Worm (Caenorhabditis elegans): Measurements from ENCODE around the gene gldi-2.

The gldi-2 gene

DNA sequence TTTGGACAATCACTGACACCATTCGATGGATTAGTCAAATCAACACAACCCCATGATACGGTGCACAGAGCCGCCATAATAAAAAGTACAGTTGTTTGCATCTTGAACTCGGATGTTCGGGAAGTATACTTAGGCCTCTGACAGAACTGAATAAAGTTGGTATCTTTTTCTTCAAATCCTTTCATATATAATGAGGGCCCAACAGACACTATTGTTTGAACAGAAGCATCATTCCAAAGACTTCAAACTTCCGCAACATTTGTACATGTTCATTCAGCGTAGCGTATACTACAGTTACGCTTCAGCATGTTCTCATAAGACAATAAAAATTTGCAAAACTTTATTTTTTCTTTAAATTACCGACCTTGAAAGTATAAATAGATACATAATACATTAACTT lies 31.2 kb upstream of the gldi-2 start, which contains the start of gene F41G3.19:
F41G3.19 (minus strand) TSS at position 101 of the 400 bp plus-strand sequence.
- TF ChIP-seq cey-2 (tag; optimal IDR thresholded peaks at IDR 0.05; ENCODE audit: borderline replicate concordance, insufficient read depth) (no peak), daf-19 (GFP tag; conservative IDR thresholded peaks at IDR 0.05) (no peak), sdz-12 (GFP tag; optimal IDR thresholded peaks at IDR 0.05) (no peak), F44E2.7 (GFP tag; IDR thresholded peaks at IDR 0.05) (no peak), tag-97 (GFP tag; IDR thresholded peaks at IDR 0.05) (no peak), zfp-3 (GFP tag; conservative IDR thresholded peaks at IDR 0.05) (no peak)

- TF ChIP-seq pha-4 (GFP tag; IDR thresholded peaks at IDR 0.05) (no peak), pha-4 (tag; optimal IDR thresholded peaks at IDR 0.05) (no peak), nhr-25 (tag; optimal IDR thresholded peaks at IDR 0.05; ENCODE audit: borderline replicate concordance, insufficient read depth) (no peak), Y105C5A.15 (GFP tag; IDR thresholded peaks at IDR 0.05) (no peak), zip-11 (GFP tag; IDR thresholded peaks at IDR 0.05) (no peak), F26F4.8 (GFP tag; conservative IDR thresholded peaks at IDR 0.05) (no peak), vab-7 (GFP tag; IDR thresholded peaks at IDR 0.05) (no peak), mxl-2 (GFP tag; conservative IDR thresholded peaks at IDR 0.05) (no peak), Y75B8A.6 (GFP tag; IDR thresholded peaks at IDR 0.05) (no peak), F10B5.3 (tag; optimal IDR thresholded peaks at IDR 0.05) (no peak)
Observed at ce11 chrII:6752850-6753249, 30.4 kb upstream of the gldi-2 start, which contains the start of gene F41G3.21. TSS of gene F41G3.21 (minus strand) at chrII:6752950.

ce11 chrII:6754671-6755224 lies 28.5 kb upstream of the gldi-2 start, which contains the start of the genes srx-95 and fis-1:
TSS of gene srx-95 (minus strand) at chrII:6754771.
TSS of gene fis-1 (plus strand) at chrII:6755174.
- TF ChIP-seq unc-130 (GFP tag; optimal IDR thresholded peaks at IDR 0.05) = no peak
- TF ChIP-seq unc-62 (GFP tag; optimal IDR thresholded peaks at IDR 0.05 in 1 of 2) = no peak
- no peak for TF ChIP-seq unc-62 (tag; optimal IDR thresholded peaks at IDR 0.05)
- no peak for TF ChIP-seq rbr-2 (tag; optimal IDR thresholded peaks at IDR 0.05)
- no peak for TF ChIP-seq F37D6.2 (tag; optimal IDR thresholded peaks at IDR 0.05)
- no peak for TF ChIP-seq ZK337.2 (GFP tag; IDR thresholded peaks at IDR 0.05)
- TF ChIP-seq D1046.2 (GFP tag; IDR thresholded peaks at IDR 0.05) = no peak
- no peak for TF ChIP-seq ama-1 (optimal IDR thresholded peaks at IDR 0.05)
- no peak for TF ChIP-seq fos-1 (tag; optimal IDR thresholded peaks at IDR 0.05)
- TF ChIP-seq gei-8 (GFP tag; optimal IDR thresholded peaks at IDR 0.05) = no peak
- no peak for TF ChIP-seq hlh-11 (tag; optimal IDR thresholded peaks at IDR 0.05)
- no peak for TF ChIP-seq spr-1 (tag; optimal IDR thresholded peaks at IDR 0.05)
- TF ChIP-seq dpl-1 (GFP tag; optimal IDR thresholded peaks at IDR 0.05) = no peak

- no peak for TF ChIP-seq F49E8.2 (tag; optimal IDR thresholded peaks at IDR 0.05; ENCODE audit: borderline replicate concordance)
- no peak for TF ChIP-seq dpl-1 (GFP tag; optimal IDR thresholded peaks at IDR 0.05)
- no peak for TF ChIP-seq hlh-30 (tag; optimal IDR thresholded peaks at IDR 0.05; ENCODE audit: insufficient read depth)
- no peak for TF ChIP-seq lir-3 (tag; optimal IDR thresholded peaks at IDR 0.05)
- no peak for TF ChIP-seq T26A8.4 (GFP tag; IDR thresholded peaks at IDR 0.05)
- no peak for TF ChIP-seq F37D6.2 (tag; optimal IDR thresholded peaks at IDR 0.05)
- no peak for TF ChIP-seq unc-62 (GFP tag; optimal IDR thresholded peaks at IDR 0.05 in 1 of 2)
- TF ChIP-seq unc-62 (tag; optimal IDR thresholded peaks at IDR 0.05) = no peak
- no peak for TF ChIP-seq lim-7 (GFP tag; IDR thresholded peaks at IDR 0.05)
- no peak for TF ChIP-seq nhr-25 (tag; optimal IDR thresholded peaks at IDR 0.05; ENCODE audit: borderline replicate concordance, insufficient read depth)
- no peak for TF ChIP-seq zip-2 (tag; optimal IDR thresholded peaks at IDR 0.05)
Observed at ce11 chrII:6756232-6756631, 27.0 kb upstream of the gldi-2 start, which contains the start of gene F41G3.3. TSS of gene F41G3.3 (plus strand) at chrII:6756532.
